Worm (Caenorhabditis elegans): ENCODE data around the gene C50A2.3.

Gene C50A2.3

ce11 chrIV:1177683-1178082 is 19.9 kb upstream of the C50A2.3 start, which contains the start of gene Y104H12D.2:
TSS of gene Y104H12D.2 (plus strand) at chrIV:1178022.
- TF ChIP-seq hlh-17 (GFP tag; optimal IDR thresholded peaks at IDR 0.05; ENCODE audit: borderline replicate concordance) (no peak), ceh-90 (tag; optimal IDR thresholded peaks at IDR 0.05) (no peak), tbx-2 (tag; optimal IDR thresholded peaks at IDR 0.05) (peak; percentile 28), Y116A8C.19 (tag; optimal IDR thresholded peaks at IDR 0.05; ENCODE audit: borderline replicate concordance) (no peak), egl-13 (tag; optimal IDR thresholded peaks at IDR 0.05) (no peak), lin-14 (GFP tag; optimal IDR thresholded peaks at IDR 0.05) (no peak), irx-1 (tag; optimal IDR thresholded peaks at IDR 0.05) (peak; percentile 19), sup-37 (GFP tag; optimal IDR thresholded peaks at IDR 0.05) (no peak), ztf-11 (tag; optimal IDR thresholded peaks at IDR 0.05) (no peak), ets-5 (GFP tag; IDR thresholded peaks at IDR 0.05) (no peak), nhr-28 (tag; optimal IDR thresholded peaks at IDR 0.05) (no peak), lin-15B (tag; optimal IDR thresholded peaks at IDR 0.05) (no peak), nhr-76 (tag; optimal IDR thresholded peaks at IDR 0.05) (no peak), unc-30 (tag; optimal IDR thresholded peaks at IDR 0.05) (no peak), lsy-2 (tag; optimal IDR thresholded peaks at IDR 0.05) (peak; percentile 55 to 67), elt-2 (tag; optimal IDR thresholded peaks at IDR 0.05) (no peak), fos-1 (tag; optimal IDR thresholded peaks at IDR 0.05) (no peak), tlp-1 (tag; optimal IDR thresholded peaks at IDR 0.05) (no peak), rnt-1 (tag; optimal IDR thresholded peaks at IDR 0.05) (no peak), C16A3.4 (tag; optimal IDR thresholded peaks at IDR 0.05) (no peak), ceh-88 (GFP tag; IDR thresholded peaks at IDR 0.05) (no peak), skn-1 (tag; optimal IDR thresholded peaks at IDR 0.05) (peak; percentile 20), nhr-47 (tag; optimal IDR thresholded peaks at IDR 0.05) (no peak), mef-2 (tag; optimal IDR thresholded peaks at IDR 0.05) (no peak), fkh-4 (tag; optimal IDR thresholded peaks at IDR 0.05; ENCODE audit: borderline replicate concordance) (no peak), ama-1 (optimal IDR thresholded peaks at IDR 0.05) (no peak), xbp-1 (tag; optimal IDR thresholded peaks at IDR 0.05) (peak; percentile 27), lin-35 (GFP tag; optimal IDR thresholded peaks at IDR 0.05) (peak; percentile 95 to 96), snpc-4 (tag; optimal IDR thresholded peaks at IDR 0.05) (no peak), mdl-1 (tag; optimal IDR thresholded peaks at IDR 0.05) (peak in 1 of 2 experiments; percentile 15), lin-39 (tag; optimal IDR thresholded peaks at IDR 0.05) (peak; percentile 1), lir-3 (tag; optimal IDR thresholded peaks at IDR 0.05; ENCODE audit: poor library complexity) (no peak), nhr-90 (tag; optimal IDR thresholded peaks at IDR 0.05; ENCODE audit: poor library complexity) (no peak), snu-23 (GFP tag; optimal IDR thresholded peaks at IDR 0.05) (peak; percentile 60), sptf-1 (tag; optimal IDR thresholded peaks at IDR 0.05) (no peak), sox-4 (tag; optimal IDR thresholded peaks at IDR 0.05) (no peak), elt-3 (tag; optimal IDR thresholded peaks at IDR 0.05) (no peak), aly-2 (tag; optimal IDR thresholded peaks at IDR 0.05) (no peak), unc-130 (tag; optimal IDR thresholded peaks at IDR 0.05) (peak; percentile 2), C04F5.9 (tag; optimal IDR thresholded peaks at IDR 0.05) (peak; percentile 38), ceh-63 (GFP tag; optimal IDR thresholded peaks at IDR 0.05) (no peak), pqm-1 (tag; optimal IDR thresholded peaks at IDR 0.05) (no peak), mep-1 (tag; optimal IDR thresholded peaks at IDR 0.05) (peak; percentile 49), fkh-8 (tag; optimal IDR thresholded peaks at IDR 0.05) (no peak), efl-3 (GFP tag; optimal IDR thresholded peaks at IDR 0.05) (no peak), nhr-12 (tag; optimal IDR thresholded peaks at IDR 0.05) (no peak), grh-1 (GFP tag; IDR thresholded peaks at IDR 0.05) (0 out of 2 replicates have a peak, but pooled peaks have one; percentile 39), F16B12.6 (tag; optimal IDR thresholded peaks at IDR 0.05) (no peak), zip-4 (GFP tag; optimal IDR thresholded peaks at IDR 0.05) (no peak), vab-15 (tag; optimal IDR thresholded peaks at IDR 0.05) (no peak), aha-1 (tag; optimal IDR thresholded peaks at IDR 0.05) (no peak), mab-9 (GFP tag; IDR thresholded peaks at IDR 0.05) (no peak), unc-98 (GFP tag; IDR thresholded peaks at IDR 0.05) (no peak), nhr-84 (tag; optimal IDR thresholded peaks at IDR 0.05) (no peak), nhr-85 (tag) (peak; percentile 41)
